Worm (Caenorhabditis elegans) whole organism, late embryonic: Measurements from ENCODE around the gene F21D9.1.
"Not testable (repeated sequence)": the region's sequence is repeated elsewhere in the genome, so short reads cannot be mapped to it uniquely, and the experiment has no call there.

Experiments used
- C08G9.2 ChIP-seq: sonication (generic microtip); optimal IDR thresholded peaks from 2 replicates; lab custom pipeline; 2016; ENCODE audit warnings: mild to moderate bottlenecking, missing genetic modification characterization, moderate library complexity, missing compliant biosample characterization
- C38D4.7 ChIP-seq: fragments of 200-800 bp; sonication (Bioruptor generic); optimal IDR thresholded peaks from 2 replicates; lab custom pipeline; 2018; ENCODE audit warnings: mild to moderate bottlenecking, missing genetic modification characterization, moderate library complexity, missing compliant biosample characterization
- K02D7.2 ChIP-seq: sonication (generic microtip); optimal IDR thresholded peaks from 2 replicates; lab custom pipeline; 2017; ENCODE audit warnings: mild to moderate bottlenecking, missing genetic modification characterization, missing compliant biosample characterization
- ahr-1 ChIP-seq: sonication (generic microtip); optimal IDR thresholded peaks from 2 replicates; lab custom pipeline; 2016; ENCODE audit warnings: missing genetic modification characterization, missing compliant biosample characterization
- ama-1 ChIP-seq: fragments of 150-350 bp; optimal IDR thresholded peaks from 2 replicates; lab custom pipeline; 2014
- ceh-19 ChIP-seq: fragments of 200-800 bp; sonication (Bioruptor generic); optimal IDR thresholded peaks from 2 replicates; lab custom pipeline; 2018; ENCODE audit warnings: mild to moderate bottlenecking, missing genetic modification characterization, missing compliant biosample characterization
- ceh-2 ChIP-seq: sonication (generic microtip); optimal IDR thresholded peaks from 2 replicates; lab custom pipeline; 2016; ENCODE audit warnings: missing genotype, missing genetic modification characterization, missing compliant biosample characterization
- ceh-22 ChIP-seq: sonication (generic microtip); optimal IDR thresholded peaks from 2 replicates; lab custom pipeline; 2017; ENCODE audit warnings: missing biosample characterization, missing genetic modification characterization
- ceh-34 ChIP-seq: sonication (generic microtip); optimal IDR thresholded peaks from 2 replicates; lab custom pipeline; 2016; ENCODE audit warnings: mild to moderate bottlenecking, missing genetic modification characterization, missing compliant biosample characterization
- ceh-45 ChIP-seq: fragments of 200-800 bp; sonication (Bioruptor generic); IDR thresholded peaks from 2 replicates; pipeline ENCODE4 v1.3.6; 2022; ENCODE audit warnings: missing genetic modification reagents, missing genetic modification characterization, missing compliant biosample characterization
- ceh-6 ChIP-seq: fragments of 200-800 bp; sonication (Bioruptor generic); optimal IDR thresholded peaks from 2 replicates; lab custom pipeline; 2018; ENCODE audit warnings: mild to moderate bottlenecking, missing genetic modification characterization, missing compliant biosample characterization
- ceh-9 ChIP-seq: sonication (generic microtip); optimal IDR thresholded peaks from 2 replicates; lab custom pipeline; 2016; ENCODE audit warnings: mild to moderate bottlenecking, missing genetic modification characterization, inconsistent platforms, missing compliant biosample characterization
- che-1 ChIP-seq: sonication (generic microtip); optimal IDR thresholded peaks from 2 replicates; lab custom pipeline; 2016; ENCODE audit warnings: mild to moderate bottlenecking, missing genetic modification characterization, missing compliant biosample characterization
- dmd-4 ChIP-seq: sonication (generic microtip); optimal IDR thresholded peaks from 2 replicates; lab custom pipeline; 2016; ENCODE audit warnings: borderline replicate concordance, missing genetic modification characterization, missing compliant biosample characterization
- dve-1 ChIP-seq: sonication (generic microtip); optimal IDR thresholded peaks from 2 replicates; lab custom pipeline; 2017; ENCODE audit warnings: antibody characterized with exemption, mild to moderate bottlenecking, missing genetic modification characterization, missing compliant biosample characterization
- elt-4 ChIP-seq: sonication (generic microtip); optimal IDR thresholded peaks from 2 replicates; lab custom pipeline; 2016; ENCODE audit warnings: missing genetic modification characterization, missing compliant biosample characterization
- ets-4 ChIP-seq: sonication (generic microtip); optimal IDR thresholded peaks from 2 replicates; lab custom pipeline; 2016; ENCODE audit warnings: missing genetic modification characterization, missing compliant biosample characterization
- hlh-13 ChIP-seq: fragments of 200-800 bp; sonication (Bioruptor generic); optimal IDR thresholded peaks from 2 replicates; lab custom pipeline; 2018; ENCODE audit warnings: mild to moderate bottlenecking, missing genetic modification characterization, missing compliant biosample characterization
- hlh-15 ChIP-seq: sonication (generic microtip); optimal IDR thresholded peaks from 2 replicates; lab custom pipeline; 2016; ENCODE audit warnings: missing genetic modification characterization, missing compliant biosample characterization
- hlh-30 ChIP-seq: sonication (generic microtip); optimal IDR thresholded peaks from 2 replicates; lab custom pipeline; 2017; ENCODE audit warnings: antibody characterized with exemption, missing genetic modification characterization, missing compliant biosample characterization; ENCODE audit not compliant: insufficient read depth
- lim-6 ChIP-seq: sonication (generic microtip); optimal IDR thresholded peaks from 2 replicates; lab custom pipeline; 2016; ENCODE audit warnings: missing genetic modification characterization, missing compliant biosample characterization
- lin-11 ChIP-seq: fragments of 200-800 bp; sonication (Bioruptor generic); optimal IDR thresholded peaks from 2 replicates; lab custom pipeline; 2018; ENCODE audit warnings: mild to moderate bottlenecking, missing genetic modification characterization, missing compliant biosample characterization
- madf-2 ChIP-seq: sonication (generic microtip); optimal IDR thresholded peaks from 2 replicates; lab custom pipeline; 2017; ENCODE audit warnings: missing genetic modification characterization, missing compliant biosample characterization
- nfya-1 ChIP-seq: sonication (generic microtip); optimal IDR thresholded peaks from 2 replicates; lab custom pipeline; 2017; ENCODE audit warnings: missing genetic modification characterization, mild to moderate bottlenecking, missing compliant biosample characterization, antibody characterized with exemption, moderate library complexity
- npax-4 ChIP-seq: sonication (generic microtip); optimal IDR thresholded peaks from 2 replicates; lab custom pipeline; 2016; ENCODE audit warnings: missing genetic modification characterization, missing compliant biosample characterization
- pag-3 ChIP-seq: sonication (generic microtip); optimal IDR thresholded peaks from 2 replicates; lab custom pipeline; 2016; ENCODE audit warnings: missing compliant biosample characterization, missing genetic modification characterization, borderline replicate concordance
- pat-9 ChIP-seq: fragments of 200-800 bp; sonication (Bioruptor generic); optimal IDR thresholded peaks from 2 replicates; lab custom pipeline; 2018; ENCODE audit warnings: mild to moderate bottlenecking, missing genetic modification characterization, moderate library complexity, missing compliant biosample characterization
- pha-4 ChIP-seq: fragments of 150-350 bp; optimal IDR thresholded peaks from 2 replicates; lab custom pipeline; 2018; ENCODE audit warnings: missing biosample characterization, missing genetic modification reagents, missing genetic modification characterization
- pqm-1 ChIP-seq: sonication (generic microtip); optimal IDR thresholded peaks from 2 replicates; lab custom pipeline; 2016; ENCODE audit warnings: missing genetic modification characterization, missing compliant biosample characterization
- rnt-1 ChIP-seq: sonication (generic microtip); optimal IDR thresholded peaks from 2 replicates; lab custom pipeline; 2016; ENCODE audit warnings: missing genetic modification characterization, missing compliant biosample characterization
- sdc-2 ChIP-seq: sonication (generic microtip); optimal IDR thresholded peaks from 2 replicates; lab custom pipeline; 2016; ENCODE audit warnings: missing genotype, missing genetic modification characterization, missing compliant biosample characterization
- sox-2 ChIP-seq: fragments of 200-800 bp; sonication (Bioruptor generic); IDR thresholded peaks from 2 replicates; pipeline ENCODE4 v1.3.6; 2022; ENCODE audit warnings: missing genetic modification reagents, missing genetic modification characterization, missing compliant biosample characterization
- unc-86 ChIP-seq: sonication (generic microtip); optimal IDR thresholded peaks from 2 replicates; lab custom pipeline; 2016; ENCODE audit warnings: missing genetic modification characterization, missing compliant biosample characterization

Gene F21D9.1

DNA sequence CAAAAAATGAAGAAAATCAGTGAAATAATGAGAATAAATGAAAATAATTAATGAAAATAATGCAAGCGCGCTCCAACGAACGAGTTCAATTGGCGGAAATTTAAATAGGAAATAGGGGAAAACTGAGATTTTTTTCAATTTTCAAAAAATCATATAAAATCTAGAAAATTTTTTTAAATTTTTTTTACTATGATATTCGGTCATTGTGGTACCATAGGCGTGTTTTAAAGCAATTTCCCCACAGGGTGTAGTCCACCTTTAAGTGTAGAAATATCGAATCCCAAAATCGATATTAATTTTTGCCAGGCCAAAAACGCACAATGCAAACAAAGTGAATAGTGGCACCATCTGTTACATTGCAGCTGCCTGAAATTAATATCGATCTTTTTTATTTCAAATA lies at the start of gene F21D9.1:
Gene F21D9.1 (plus strand): TSS at position 301 of the 400 bp plus-strand sequence.
- not testable (repeated sequence) for TF ChIP-seq ceh-9, hlh-30, madf-2 (tag; lab: Kevin White, UChicago)

DNA sequence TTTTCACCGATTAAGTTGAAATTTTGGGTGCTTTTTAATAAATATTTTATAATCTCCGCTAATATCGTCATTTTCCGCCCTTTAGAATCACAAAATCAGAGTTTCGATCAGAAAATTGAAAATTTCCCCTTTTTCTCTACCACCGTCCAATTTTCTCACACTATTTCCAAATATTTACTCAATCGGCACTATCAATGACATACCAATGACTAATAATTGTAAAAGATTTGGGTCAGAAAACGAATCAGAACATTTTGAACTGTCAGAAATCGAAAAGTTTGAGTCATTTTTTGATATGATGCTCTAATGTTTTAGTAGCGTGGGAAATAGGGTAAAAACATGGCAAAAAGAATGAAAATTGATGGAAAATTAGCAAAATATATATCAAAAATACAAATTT lies 47.1 kb upstream of the F21D9.1 start, which contains the start of gene srr-2:
Gene srr-2 (minus strand): TSS at position 73 of the 400 bp plus-strand sequence.
- TF ChIP-seq npax-4 (tag; lab: Kevin White, UChicago) (no peak), ceh-2 (tag; lab: Kevin White, UChicago) (no peak), ceh-45 (GFP tag; lab: Robert Waterston, UW) (no peak), hlh-15 (tag; lab: Kevin White, UChicago) (no peak), nfya-1 (no peak), ceh-22 (tag; lab: Kevin White, UChicago) (no peak), elt-4 (tag; lab: Kevin White, UChicago) (no peak)

DNA sequence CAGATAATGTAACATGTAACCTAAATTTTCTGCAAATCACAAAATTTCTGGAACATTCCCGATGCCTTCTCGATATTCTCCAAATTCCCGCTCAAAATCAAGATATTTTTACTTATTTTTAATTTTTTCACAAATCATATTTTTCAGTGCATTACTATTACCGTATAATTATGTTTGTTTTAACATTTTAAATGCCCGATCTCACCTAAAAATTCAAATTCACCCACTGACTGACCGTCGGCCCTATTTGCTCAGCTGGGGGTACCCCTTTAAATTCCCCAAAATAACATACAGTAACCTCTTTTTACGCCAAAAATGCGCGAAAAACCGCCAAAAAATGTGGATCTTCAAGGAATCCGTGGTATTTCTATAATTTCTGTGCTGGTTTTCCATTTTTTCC lies 46.6 kb upstream of the F21D9.1 start, which contains the start of gene oac-49:
Gene oac-49 (plus strand): TSS at position 301 of the 400 bp plus-strand sequence.
- TF ChIP-seq lin-11 (tag; lab: Kevin White, UChicago) = no peak
- TF ChIP-seq lim-6 (tag; lab: Kevin White, UChicago) = no peak
- no peak for TF ChIP-seq ahr-1 (tag; lab: Kevin White, UChicago)
- no peak for TF ChIP-seq pha-4 (tag; lab: Kevin White, UChicago)
- no peak for TF ChIP-seq nfya-1
- no peak for TF ChIP-seq rnt-1
- TF ChIP-seq pat-9 (tag; lab: Kevin White, UChicago) = no peak
- TF ChIP-seq pag-3 (tag; lab: Kevin White, UChicago) = no peak
- TF ChIP-seq C38D4.7 = no peak
- no peak for TF ChIP-seq ets-4 (tag; lab: Kevin White, UChicago)
- TF ChIP-seq hlh-13 (GFP tag; lab: Kevin White, UChicago) = no peak
- no peak for TF ChIP-seq ceh-19 (GFP tag; lab: Kevin White, UChicago)
- no peak for TF ChIP-seq dmd-4 (tag; lab: Kevin White, UChicago)
- no peak for TF ChIP-seq C08G9.2
- TF ChIP-seq ceh-6 = no peak
- no peak for TF ChIP-seq K02D7.2
- TF ChIP-seq ceh-2 (tag; lab: Kevin White, UChicago) = no peak
- TF ChIP-seq pqm-1 = no peak
- TF ChIP-seq, all 69 proteins: peak for 0

DNA sequence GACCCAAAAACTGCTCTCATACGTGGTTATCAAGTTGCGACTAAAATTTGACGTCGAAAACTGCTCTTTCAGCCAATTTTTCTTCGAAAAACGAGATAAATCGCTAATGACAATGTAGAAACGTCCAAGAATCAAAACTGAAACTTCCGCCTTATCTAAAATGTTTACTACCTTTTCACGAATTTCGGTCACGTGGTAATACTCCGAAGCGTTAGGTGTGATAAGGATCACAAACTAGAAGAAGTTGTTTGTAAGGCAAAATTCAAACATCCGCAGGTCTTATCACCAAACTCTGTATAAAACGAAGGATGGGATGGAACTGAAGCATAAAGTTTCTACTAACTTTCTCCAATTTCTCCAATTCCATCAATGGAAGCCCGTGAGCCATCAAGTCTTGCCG lies 33.8 kb upstream of the F21D9.1 start, which contains the start of gene sqst-3:
Gene sqst-3 (plus strand): TSS at position 370 of the 400 bp plus-strand sequence.
- no peak for TF ChIP-seq hlh-30 (tag; lab: Kevin White, UChicago)
- TF ChIP-seq ama-1 (lab: Kevin White, UChicago) = no peak
- no peak for TF ChIP-seq ceh-2 (tag; lab: Kevin White, UChicago)
- TF ChIP-seq lin-11 (tag; lab: Kevin White, UChicago) = no peak
- no peak for TF ChIP-seq pag-3 (tag; lab: Kevin White, UChicago)
- no peak for TF ChIP-seq lim-6 (tag; lab: Kevin White, UChicago)
- no peak for TF ChIP-seq sdc-2
- TF ChIP-seq dmd-4 (tag; lab: Kevin White, UChicago) = no peak
- TF ChIP-seq dve-1 (tag; lab: Kevin White, UChicago) = no peak
- no peak for TF ChIP-seq npax-4 (tag; lab: Kevin White, UChicago)
- no peak for TF ChIP-seq che-1 (tag; lab: Kevin White, UChicago)
- TF ChIP-seq ceh-34 = no peak
- no peak for TF ChIP-seq sox-2 (GFP tag; lab: Robert Waterston, UW)
- TF ChIP-seq rnt-1 = no peak
- no peak for TF ChIP-seq madf-2 (tag; lab: Kevin White, UChicago)

DNA sequence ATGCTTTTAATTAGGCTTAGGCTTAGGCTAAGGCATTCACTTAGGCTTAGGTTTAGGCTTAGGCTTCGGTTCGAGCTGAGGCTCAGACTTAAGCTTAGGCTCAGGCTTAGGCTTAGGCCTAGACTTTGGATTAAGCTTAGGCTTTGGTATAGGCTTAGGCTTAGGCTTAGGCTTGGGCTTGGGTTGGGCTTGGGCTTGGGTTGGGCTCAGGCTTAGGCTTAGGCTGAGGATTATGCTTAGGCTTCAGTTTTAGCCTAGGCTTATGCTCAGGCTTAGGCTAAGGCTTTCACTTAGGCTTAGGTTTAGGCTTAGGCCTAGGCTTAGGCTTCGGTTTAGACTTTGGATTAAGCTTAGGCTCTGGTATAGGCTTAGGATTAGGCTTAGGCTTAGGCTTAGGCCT lies 33.1 kb upstream of the F21D9.1 start:
- TF ChIP-seq dve-1 (tag; lab: Kevin White, UChicago) (peak; percentile 91), unc-86 (tag; lab: Kevin White, UChicago) (no peak)
